Fruit fly (Drosophila melanogaster): Measurements from ENCODE around the gene CG16700.

The CG16700 gene

dm6 chrX:17077290-17078138 lies 14.1 kb upstream of the CG16700 start, which contains the start of gene wcy (continued):
- TF ChIP-seq CG3281 (GFP tag; optimal IDR thresholded peaks at IDR 0.05) (no peak), CG30431 (GFP tag; optimal IDR thresholded peaks at IDR 0.05) (no peak), kah (GFP tag; optimal IDR thresholded peaks at IDR 0.05) (no peak), CG6654 (GFP tag; optimal IDR thresholded peaks at IDR 0.05) (no peak), CG10366 (GFP tag; IDR thresholded peaks at IDR 0.05) (no peak), CG9609 (GFP tag; optimal IDR thresholded peaks at IDR 0.05) (no peak), Elba2 (GFP tag; optimal IDR thresholded peaks at IDR 0.05) (peak; percentile 73), CG10565 (GFP tag; optimal IDR thresholded peaks at IDR 0.05) (no peak), CG9727 (GFP tag; optimal IDR thresholded peaks at IDR 0.05) (no peak), CG4730 (GFP tag; IDR thresholded peaks at IDR 0.05) (no peak), br (optimal IDR thresholded peaks at IDR 0.05) (no peak), fd96Cb (tag; optimal IDR thresholded peaks at IDR 0.05) (no peak), CG17612 (GFP tag; IDR thresholded peaks at IDR 0.05) (no peak), dmrt11E (tag; optimal IDR thresholded peaks at IDR 0.05) (no peak), tna (GFP tag; IDR thresholded peaks at IDR 0.05; ENCODE audit: partially characterized antibody) (no peak), Stat92E (GFP tag; optimal IDR thresholded peaks at IDR 0.05) (no peak), CG18262 (tag; optimal IDR thresholded peaks at IDR 0.05) (no peak), nom (GFP tag; optimal IDR thresholded peaks at IDR 0.05) (peak; percentile 26), slbo (GFP tag; IDR thresholded peaks at IDR 0.05) (peak; percentile 35), Usf (GFP tag; optimal IDR thresholded peaks at IDR 0.05) (no peak), Bgb (GFP tag; IDR thresholded peaks at IDR 0.05; ENCODE audit: partially characterized antibody) (peak; percentile 60), Lhr (GFP tag; optimal IDR thresholded peaks at IDR 0.05) (peak; percentile 89), Meics (GFP tag; optimal IDR thresholded peaks at IDR 0.05) (no peak), CG6813 (GFP tag; optimal IDR thresholded peaks at IDR 0.05) (no peak), CG12391 (tag; optimal IDR thresholded peaks at IDR 0.05) (peak; percentile 27), Antp (GFP tag; optimal IDR thresholded peaks at IDR 0.05) (peak; percentile 21), Tbp (GFP tag; optimal IDR thresholded peaks at IDR 0.05) (peak; percentile 8), gt (GFP tag; IDR thresholded peaks at IDR 0.05) (no peak), CG3726 (GFP tag; IDR thresholded peaks at IDR 0.05) (no peak), scrt (GFP tag; optimal IDR thresholded peaks at IDR 0.05) (no peak), org-1 (GFP tag; optimal IDR thresholded peaks at IDR 0.05) (no peak), dysf (GFP tag; IDR thresholded peaks at IDR 0.05) (no peak; the same call in 1 of the 3 replicates), Med (GFP tag) (peak; percentile 92), hbn (GFP tag; IDR thresholded peaks at IDR 0.05; ENCODE audit: partially characterized antibody) (no peak; the same call in 1 of the 2 replicates), H2.0 (GFP tag; IDR thresholded peaks at IDR 0.05) (0 out of 2 replicates have a peak, but pooled peaks have one; percentile 10), D19B (GFP tag; optimal IDR thresholded peaks at IDR 0.05) (no peak), CG17568 (GFP tag; optimal IDR thresholded peaks at IDR 0.05) (no peak), CG6689 (GFP tag; IDR thresholded peaks at IDR 0.05) (no peak), CG10321 (GFP tag; IDR thresholded peaks at IDR 0.05) (peak; percentile 97), CG10543 (GFP tag; optimal IDR thresholded peaks at IDR 0.05) (peak; percentile 35), CG6791 (GFP tag; IDR thresholded peaks at IDR 0.05; ENCODE audit: partially characterized antibody) (0 out of 3 replicates have a peak, but pooled peaks have one; percentile 47), Sox100B (GFP tag; optimal IDR thresholded peaks at IDR 0.05) (no peak), CG13894 (tag; optimal IDR thresholded peaks at IDR 0.05) (no peak), trem (tag; optimal IDR thresholded peaks at IDR 0.05) (peak; percentile 98), gro (GFP tag; optimal IDR thresholded peaks at IDR 0.05) (no peak), Camta (GFP tag; optimal IDR thresholded peaks at IDR 0.05) (no peak), CG15696 (tag; optimal IDR thresholded peaks at IDR 0.05) (no peak), cwo (GFP tag; optimal IDR thresholded peaks at IDR 0.05) (no peak), CG12219 (GFP tag; optimal IDR thresholded peaks at IDR 0.05) (no peak)
